Worm (Caenorhabditis elegans) whole organism, young adult: ENCODE data around the gene Y57G7A.6.

Experiments
- F33H1.4 ChIP-seq: fragments of 200-800 bp; sonication (Bioruptor generic); IDR thresholded peaks from 2 replicates; pipeline ENCODE4 v1.3.6; 2022; ENCODE audit warnings: missing genetic modification reagents, missing genetic modification characterization, missing compliant biosample characterization
- Y79H2A.3 ChIP-seq: fragments of 200-800 bp; sonication (Bioruptor generic); conservative IDR thresholded peaks from 2 replicates; pipeline ENCODE4 v1.3.6; 2022; ENCODE audit warnings: missing genetic modification reagents, missing genetic modification characterization, missing compliant biosample characterization
- attf-6 ChIP-seq: fragments of 200-800 bp; sonication (Bioruptor generic); IDR thresholded peaks from 2 replicates; pipeline ENCODE4 v1.3.6; 2022; ENCODE audit warnings: missing genetic modification reagents, missing genetic modification characterization, missing compliant biosample characterization
- ceh-58 ChIP-seq: fragments of 200-800 bp; sonication (Bioruptor generic); IDR thresholded peaks from 2 replicates; pipeline ENCODE4 v1.3.6; 2022; ENCODE audit warnings: missing genetic modification characterization, missing compliant biosample characterization
- ets-4 ChIP-seq: fragments of 200-800 bp; sonication (Bioruptor generic); optimal IDR thresholded peaks from 2 replicates; lab custom pipeline; 2018; ENCODE audit warnings: mild to moderate bottlenecking, missing genetic modification characterization, missing compliant biosample characterization
- hlh-12 ChIP-seq: sonication (generic microtip); optimal IDR thresholded peaks from 2 replicates; lab custom pipeline; 2016; ENCODE audit warnings: missing genetic modification characterization, missing compliant biosample characterization
- hlh-26 ChIP-seq: fragments of 200-800 bp; sonication (Bioruptor generic); conservative IDR thresholded peaks from 2 replicates; pipeline ENCODE4 v1.3.6; 2022; ENCODE audit warnings: missing genetic modification reagents, missing genetic modification characterization, missing compliant biosample characterization
- lin-35 ChIP-seq, 3 experiments: fragments of 150-350 bp in 2 of 3; sonication (generic microtip) in 1 of 3; optimal IDR thresholded peaks; 2 replicates each; lab custom pipeline; 2014 to 2018; ENCODE audit warnings: missing biosample characterization in 3 of 3, missing genetic modification characterization in 3 of 3, missing genetic modification reagents in 3 of 3
- tlf-1 ChIP-seq: fragments of 200-800 bp; sonication (Bioruptor generic); optimal IDR thresholded peaks from 2 replicates; lab custom pipeline; 2018; ENCODE audit warnings: mild to moderate bottlenecking, missing genetic modification characterization, missing compliant biosample characterization

- TF ChIP-seq tlf-1 (GFP tag; lab: Kevin White, UChicago) (no peak), ceh-58 (GFP tag; lab: Robert Waterston, UW) (no peak), attf-6 (GFP tag; lab: Robert Waterston, UW) (no peak), hlh-12 (tag; lab: Kevin White, UChicago) (no peak), F33H1.4 (no peak), ets-4 (GFP tag; lab: Kevin White, UChicago) (no peak), hlh-26 (GFP tag; lab: Robert Waterston, UW) (no peak), Y79H2A.3 (GFP tag; lab: Robert Waterston, UW) (no peak), lin-35 (GFP tag; optimal IDR thresholded peaks at IDR 0.05; lab: Kevin White, UChicago) (no peak)
Measured at ce11 chrII:1244420-1244959, 40.9 kb downstream of the Y57G7A.6 start.
